Worm (Caenorhabditis elegans) whole organism, young adult: ENCODE data around the gene srh-236.

Experiments
- T26A5.8 ChIP-seq: sonication (generic microtip); optimal IDR thresholded peaks from 2 replicates; lab custom pipeline; 2016; ENCODE audit warnings: missing genetic modification characterization, missing compliant biosample characterization
- ama-1 ChIP-seq, 3 experiments: fragments of 150-350 bp in 1 of 3; sonication (generic microtip) in 2 of 3; optimal IDR thresholded peaks; 2 replicates each; lab custom pipeline; 2014 to 2018; ENCODE audit warnings: missing biosample characterization in 2 of 3, missing genetic modification characterization in 2 of 3, missing genetic modification reagents in 2 of 3
- hsf-1 ChIP-seq: fragments of 200-800 bp; sonication (Bioruptor generic); IDR thresholded peaks from 2 replicates; pipeline ENCODE4 v1.3.6; 2022; ENCODE audit warnings: missing genetic modification reagents, missing genetic modification characterization, missing compliant biosample characterization
- lin-40 ChIP-seq: sonication (generic microtip); optimal IDR thresholded peaks from 2 replicates; lab custom pipeline; 2016; ENCODE audit warnings: missing genetic modification characterization, mild to moderate bottlenecking, missing compliant biosample characterization, missing genotype, missing genetic modification reagents
- lsy-27 ChIP-seq: sonication (generic microtip); optimal IDR thresholded peaks from 2 replicates; lab custom pipeline; 2017; ENCODE audit warnings: missing genetic modification characterization, mild to moderate bottlenecking, missing compliant biosample characterization, antibody characterized with exemption, missing genotype, borderline replicate concordance; ENCODE audit not compliant: insufficient read depth
- madf-10 ChIP-seq: sonication (generic microtip); optimal IDR thresholded peaks from 2 replicates; lab custom pipeline; 2016; ENCODE audit warnings: mild to moderate bottlenecking, missing genetic modification characterization, missing compliant biosample characterization
- nfya-2 ChIP-seq: fragments of 200-800 bp; sonication (Bioruptor generic); IDR thresholded peaks from 2 replicates; pipeline ENCODE4 v1.3.6; 2022; ENCODE audit warnings: missing genetic modification reagents, missing genetic modification characterization, missing compliant biosample characterization
- nhr-27 ChIP-seq: fragments of 200-800 bp; sonication (Bioruptor generic); optimal IDR thresholded peaks from 2 replicates; lab custom pipeline; 2018; ENCODE audit warnings: mild to moderate bottlenecking, missing genetic modification characterization, moderate library complexity, missing compliant biosample characterization
- pha-4 ChIP-seq: fragments of 150-350 bp; sonication (generic microtip); optimal IDR thresholded peaks from 2 replicates; lab custom pipeline; 2014; ENCODE audit warnings: missing biosample characterization, missing genetic modification reagents, missing genetic modification characterization
- unc-62 ChIP-seq: fragments of 150-350 bp; optimal IDR thresholded peaks from 2 replicates; lab custom pipeline; 2014; ENCODE audit warnings: missing biosample characterization, missing genetic modification reagents, missing genetic modification characterization

DNA sequence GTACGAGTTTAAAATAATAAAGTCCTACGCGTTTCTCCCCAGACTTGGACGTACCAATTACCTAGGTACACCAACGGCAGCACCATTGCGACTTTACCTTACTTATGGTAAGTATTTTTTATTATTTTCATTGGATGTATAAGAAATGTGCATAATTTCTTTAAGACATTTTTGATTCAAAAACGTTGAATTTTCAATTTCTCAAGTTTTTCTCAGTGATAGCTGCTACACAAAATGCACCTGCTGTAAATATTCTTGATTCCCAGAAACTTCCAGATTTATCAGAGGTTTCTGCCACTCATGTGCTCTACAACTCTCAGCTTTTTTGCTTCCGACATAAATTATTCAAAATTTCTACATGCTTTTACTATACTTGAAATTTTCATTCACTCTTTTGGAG, 29.8 kb downstream of the srh-236 start, which contains the start of gene srh-159:
- TF ChIP-seq unc-62 (GFP tag; lab: Kevin White, UChicago) (no peak), T26A5.8 (no peak), madf-10 (tag; lab: Kevin White, UChicago) (no peak), lin-40 (tag; lab: Kevin White, UChicago) (no peak), lsy-27 (tag; lab: Kevin White, UChicago) (no peak), hsf-1 (GFP tag; lab: Robert Waterston, UW) (no peak), pha-4 (tag; lab: Kevin White, UChicago) (no peak), nhr-27 (tag; lab: Kevin White, UChicago) (no peak), nfya-2 (no peak), ama-1 (optimal IDR thresholded peaks at IDR 0.05; lab: Kevin White, UChicago) (no peak), ama-1 (GFP tag; optimal IDR thresholded peaks at IDR 0.05; lab: Kevin White, UChicago) (no peak)
